Worm (Caenorhabditis elegans) whole organism, midembryonic: ENCODE data around the gene F20B6.10.

Source experiments
- cog-1 ChIP-seq: sonication (generic microtip); optimal IDR thresholded peaks from 2 replicates; lab custom pipeline; 2016; ENCODE audit warnings: missing genetic modification characterization, missing compliant biosample characterization
- ref-1 ChIP-seq: fragments of 200-800 bp; sonication (Bioruptor generic); conservative IDR thresholded peaks from 2 replicates; pipeline ENCODE4 v1.3.6; 2022; ENCODE audit warnings: missing genetic modification reagents, missing genetic modification characterization, missing compliant biosample characterization
- tab-1 ChIP-seq: fragments of 200-800 bp; sonication (Bioruptor generic); IDR thresholded peaks from 2 replicates; pipeline ENCODE4 v1.3.6; 2022; ENCODE audit warnings: missing genetic modification characterization, missing compliant biosample characterization
- ztf-23 ChIP-seq: fragments of 200-800 bp; sonication (Bioruptor generic); IDR thresholded peaks from 2 replicates; pipeline ENCODE4 v1.3.6; 2022; ENCODE audit warnings: missing genetic modification reagents, missing genetic modification characterization, missing compliant biosample characterization

ce11 chrX:4208495-4208894 is 8.5 kb downstream of the F20B6.10 start:
- TF ChIP-seq cog-1 (no peak), ztf-23 (no peak), ref-1 (GFP tag; lab: Robert Waterston, UW) (no peak), tab-1 (GFP tag; lab: Robert Waterston, UW) (no peak)
